Worm (Caenorhabditis elegans) whole organism, L1 larva: ENCODE results near the gene srsx-22.

Source experiments
- lin-15B ChIP-seq: fragments of 150-350 bp; sonication (generic microtip); optimal IDR thresholded peaks from 3 replicates; lab custom pipeline; 2014; ENCODE audit warnings: missing biosample characterization, missing genetic modification characterization
- snpc-4 ChIP-seq: fragments of 150-350 bp; optimal IDR thresholded peaks from 2 replicates; lab custom pipeline; 2014; ENCODE audit warnings: missing biosample characterization, missing genetic modification characterization
- unc-86 ChIP-seq: sonication (generic microtip); optimal IDR thresholded peaks from 2 replicates; lab custom pipeline; 2016; ENCODE audit warnings: missing genetic modification characterization, missing compliant biosample characterization

DNA sequence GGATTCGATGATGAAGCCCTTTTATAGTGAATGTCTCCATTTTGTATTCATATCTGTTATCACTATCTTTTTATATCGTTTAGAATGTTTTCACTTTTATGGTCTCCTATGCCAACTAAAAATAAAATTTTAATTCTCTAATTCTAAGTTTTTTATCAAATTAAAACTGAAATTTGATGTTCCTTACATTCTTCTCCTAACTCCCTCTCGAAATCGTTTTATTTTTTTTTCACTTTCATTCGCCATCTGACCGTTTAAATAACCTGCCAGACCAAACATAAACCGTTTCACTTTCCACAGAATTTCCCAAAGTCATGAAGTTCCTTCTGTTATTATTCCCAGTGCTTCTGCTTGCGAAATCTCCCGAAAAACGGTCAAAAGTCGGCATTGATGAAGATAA is 27.7 kb downstream of the srsx-22 start, which contains the start of gene F52E1.5:
- TF ChIP-seq lin-15B (tag; lab: Kevin White, UChicago) (no peak), snpc-4 (tag; lab: Kevin White, UChicago) (no peak), unc-86 (tag; lab: Kevin White, UChicago) (no peak)
